Worm (Caenorhabditis elegans): ENCODE results near the gene F47B10.9.

DNA sequence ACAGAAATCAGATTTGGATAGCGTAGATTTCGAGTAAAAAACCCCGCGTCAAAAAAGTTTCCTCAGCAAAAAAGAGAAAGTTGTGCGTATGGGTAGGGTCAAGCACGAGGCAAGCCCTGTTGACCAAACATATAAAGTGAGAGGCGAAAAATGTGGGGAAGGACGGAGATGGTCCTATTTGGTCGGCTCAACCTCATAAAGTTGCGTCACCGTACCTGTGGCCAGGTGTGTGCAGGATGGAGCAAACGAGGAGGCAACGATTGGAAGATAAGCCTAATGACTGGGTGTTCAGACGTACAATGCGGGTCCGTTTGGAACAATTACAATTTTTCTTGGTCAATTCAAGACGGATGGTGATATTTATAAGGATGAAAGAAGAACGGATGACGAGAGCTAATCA is 13.3 kb upstream of the F47B10.9 start:
- TF ChIP-seq F44E2.7 (GFP tag; IDR thresholded peaks at IDR 0.05) (no peak), zag-1 (tag; optimal IDR thresholded peaks at IDR 0.05) (no peak), unc-62 (GFP tag; optimal IDR thresholded peaks at IDR 0.05 in 1 of 2) (no peak), unc-62 (tag; optimal IDR thresholded peaks at IDR 0.05) (no peak), unc-39 (tag; optimal IDR thresholded peaks at IDR 0.05) (no peak), hlh-30 (tag; optimal IDR thresholded peaks at IDR 0.05; ENCODE audit: insufficient read depth) (no peak), snpc-4 (tag; optimal IDR thresholded peaks at IDR 0.05) (no peak), lir-3 (tag; optimal IDR thresholded peaks at IDR 0.05) (no peak), aly-2 (tag; optimal IDR thresholded peaks at IDR 0.05) (no peak), egl-43 (GFP tag; IDR thresholded peaks at IDR 0.05) (no peak), nhr-11 (tag; optimal IDR thresholded peaks at IDR 0.05) (no peak), ama-1 (optimal IDR thresholded peaks at IDR 0.05) (no peak), dpl-1 (GFP tag; optimal IDR thresholded peaks at IDR 0.05) (no peak)

Measured in whole organism, L4 larva.